Fruit fly (Drosophila melanogaster) S2 (cell line): ENCODE results near the gene CG16772.

ENCODE experiments used
- CG8478 ChIP-seq: fragments of >200 bp; optimal IDR thresholded peaks from 2 replicates; lab custom pipeline; 2018
- CTCF ChIP-seq, 2 experiments: fragments of >200 bp; optimal IDR thresholded peaks; 2 replicates each; lab custom pipeline; 2018

dm6 chr2L:19944309-19945172, 17.9 kb upstream of the CG16772 start:
- TF ChIP-seq CG8478 (lab: Kevin White, UChicago) (no peak), CTCF (optimal IDR thresholded peaks at IDR 0.05; lab: Kevin White, UChicago) (no peak)
